Fruit fly (Drosophila melanogaster) whole organism, prepupa: ENCODE results near the gene CG15019.

ENCODE experiments used
- Blimp-1 ChIP-seq: fragments of 200-800 bp; sonication (Bioruptor generic); optimal IDR thresholded peaks from 3 replicates; lab custom pipeline; 2017; ENCODE audit warnings: missing biosample characterization, missing genetic modification characterization, mild to moderate bottlenecking, moderate library complexity, missing genetic modification reagents
- CG10631 ChIP-seq: fragments of 200-800 bp; sonication (Bioruptor generic); optimal IDR thresholded peaks from 2 replicates; lab custom pipeline; 2016; ENCODE audit warnings: missing biosample characterization, missing genetic modification characterization
- CG11902 ChIP-seq: fragments of 200-800 bp; sonication (Bioruptor generic); optimal IDR thresholded peaks from 3 replicates; lab custom pipeline; 2016; ENCODE audit warnings: missing biosample characterization, missing genetic modification characterization
- CG34406 ChIP-seq: fragments of 200-800 bp; sonication (Bioruptor generic); optimal IDR thresholded peaks from 3 replicates; lab custom pipeline; 2016; ENCODE audit warnings: missing biosample characterization, missing genetic modification characterization
- CG6854 ChIP-seq: fragments of 200-800 bp; sonication (Bioruptor generic); optimal IDR thresholded peaks from 2 replicates; lab custom pipeline; 2017; ENCODE audit warnings: missing biosample characterization, mild to moderate bottlenecking, missing genetic modification characterization
- CG7368 ChIP-seq: fragments of 200-800 bp; sonication (Bioruptor generic); optimal IDR thresholded peaks from 3 replicates; lab custom pipeline; 2016; ENCODE audit warnings: missing biosample characterization, missing genetic modification characterization
- Ets96B ChIP-seq: fragments of 200-800 bp; optimal IDR thresholded peaks from 2 replicates; lab custom pipeline; 2019; ENCODE audit warnings: missing biosample characterization, mild to moderate bottlenecking, missing genetic modification characterization, moderate library complexity
- Met ChIP-seq: fragments of 200-800 bp; sonication (Bioruptor generic); optimal IDR thresholded peaks from 3 replicates; lab custom pipeline; 2016; ENCODE audit warnings: missing biosample characterization, missing genetic modification characterization
- ss ChIP-seq, 2 experiments: fragments of 200-800 bp; sonication (Bioruptor generic); optimal IDR thresholded peaks; 2 replicates in 1 of 2; 3 replicates in 1 of 2; lab custom pipeline; 2017 to 2018; ENCODE audit warnings: mild to moderate bottlenecking in 2 of 2, missing biosample characterization in 2 of 2, missing genetic modification characterization in 2 of 2, moderate library complexity in 1 of 2

- TF ChIP-seq ss (GFP tag; optimal IDR thresholded peaks at IDR 0.05; lab: Kevin White, UChicago) (no peak), Ets96B (no peak), CG6854 (GFP tag; lab: Kevin White, UChicago) (no peak), CG10631 (GFP tag; lab: Kevin White, UChicago) (no peak), CG7368 (GFP tag; lab: Kevin White, UChicago) (no peak), Blimp-1 (no peak), Met (peak; percentile 2), CG11902 (GFP tag; lab: Kevin White, UChicago) (no peak), CG34406 (GFP tag; lab: Kevin White, UChicago) (no peak)
Measured at dm6 chr3L:4399905-4400304, 6.0 kb downstream of the CG15019 start.
